Worm (Caenorhabditis elegans): ENCODE results near the gene unc-76.

unc-76 gene

ce11 chrV:15058965-15059364, 12.6 kb upstream of the unc-76 start:
- TF ChIP-seq pqm-1 (tag; optimal IDR thresholded peaks at IDR 0.05) (no peak), php-3 (GFP tag; IDR thresholded peaks at IDR 0.05) (no peak), ceh-28 (tag; optimal IDR thresholded peaks at IDR 0.05) (no peak), lsy-2 (tag; optimal IDR thresholded peaks at IDR 0.05) (no peak), daf-19 (GFP tag; conservative IDR thresholded peaks at IDR 0.05) (no peak), dmd-8 (GFP tag; IDR thresholded peaks at IDR 0.05) (no peak), ama-1 (optimal IDR thresholded peaks at IDR 0.05) (no peak), madf-5 (GFP tag; IDR thresholded peaks at IDR 0.05) (no peak), pha-4 (GFP tag; IDR thresholded peaks at IDR 0.05) (no peak), pha-4 (tag; optimal IDR thresholded peaks at IDR 0.05) (no peak), hmg-1.1 (GFP tag; IDR thresholded peaks at IDR 0.05) (no peak), mdt-29 (GFP tag; IDR thresholded peaks at IDR 0.05) (no peak), lin-13 (GFP tag; optimal IDR thresholded peaks at IDR 0.05) (no peak), ZK546.5 (tag; optimal IDR thresholded peaks at IDR 0.05) (no peak), Y48G9A.11 (GFP tag; IDR thresholded peaks at IDR 0.05) (no peak)

- no peak for TF ChIP-seq saeg-2 (GFP tag; IDR thresholded peaks at IDR 0.05)
- no peak for TF ChIP-seq Y5F2A.4 (GFP tag; optimal IDR thresholded peaks at IDR 0.05)
- peak; percentile 79 for TF ChIP-seq nhr-6 (tag; optimal IDR thresholded peaks at IDR 0.05)
- no peak for TF ChIP-seq ztf-7 (tag; optimal IDR thresholded peaks at IDR 0.05)
- peak; percentile 25 for TF ChIP-seq unc-130 (GFP tag; optimal IDR thresholded peaks at IDR 0.05)
- no peak for TF ChIP-seq ztf-11 (tag; optimal IDR thresholded peaks at IDR 0.05)
- no peak for TF ChIP-seq zip-11 (GFP tag; IDR thresholded peaks at IDR 0.05)
- TF ChIP-seq hlh-11 (tag; optimal IDR thresholded peaks at IDR 0.05): peak; percentile 5
- TF ChIP-seq nhr-48 (tag; optimal IDR thresholded peaks at IDR 0.05): peak; percentile 12
- peak; percentile 64 for TF ChIP-seq mes-2 (tag; optimal IDR thresholded peaks at IDR 0.05; ENCODE audit: poor library complexity, severe bottlenecking)
- TF ChIP-seq cey-2 (tag; optimal IDR thresholded peaks at IDR 0.05; ENCODE audit: borderline replicate concordance, insufficient read depth): no peak
- TF ChIP-seq aly-2 (tag; optimal IDR thresholded peaks at IDR 0.05): no peak
- peak; percentile 66 for TF ChIP-seq lin-38 (GFP tag; IDR thresholded peaks at IDR 0.05)
- no peak for TF ChIP-seq aha-1 (tag)
- no peak for TF ChIP-seq dmd-9 (GFP tag; IDR thresholded peaks at IDR 0.05)
- no peak for TF ChIP-seq daf-16 (GFP tag; optimal IDR thresholded peaks at IDR 0.05)
- peak; percentile 70 for TF ChIP-seq daf-16 (tag; optimal IDR thresholded peaks at IDR 0.05)
- TF ChIP-seq dpl-1 (GFP tag; optimal IDR thresholded peaks at IDR 0.05): peak; percentile 85
- TF ChIP-seq ceh-62 (tag; optimal IDR thresholded peaks at IDR 0.05): no peak
These were observed 12.0 kb upstream of the unc-76 start, which contains the start of the genes mcm-3 and C25D7.15 for ce11 chrV:15059534-15059933. Gene mcm-3 (minus strand): TSS chrV:15059599. Gene C25D7.15 (plus strand): TSS chrV:15059808.

ce11 chrV:15060595-15060994, 11.0 kb upstream of the unc-76 start:
- TF ChIP-seq aha-1 (tag): peak; percentile 73
- no peak for TF ChIP-seq D1046.2 (GFP tag; IDR thresholded peaks at IDR 0.05)
- no peak for TF ChIP-seq lin-15B (tag; optimal IDR thresholded peaks at IDR 0.05)
- peak in 1 of 2 experiments; percentile 18 for TF ChIP-seq unc-62 (GFP tag; optimal IDR thresholded peaks at IDR 0.05 in 1 of 2)
- no peak for TF ChIP-seq unc-62 (tag; optimal IDR thresholded peaks at IDR 0.05)

ce11 chrV:15063987-15064386, 7.6 kb upstream of the unc-76 start, which contains the start of gene rap-2:
Gene rap-2 (minus strand): TSS chrV:15064087.
- no peak for TF ChIP-seq ZK546.5 (tag; optimal IDR thresholded peaks at IDR 0.05)
- no peak for TF ChIP-seq madf-5 (GFP tag; IDR thresholded peaks at IDR 0.05)

Data from whole organism, L4 larva.